Fruit fly (Drosophila melanogaster): Measurements from ENCODE around the gene cmb.

The cmb gene

dm6 chr3L:13486860-13487404 is 44.5 kb downstream of the cmb start:
- no peak for TF ChIP-seq sv (GFP tag; optimal IDR thresholded peaks at IDR 0.05)
- no peak for TF ChIP-seq br (GFP tag; optimal IDR thresholded peaks at IDR 0.05)
- no peak for TF ChIP-seq Dif (GFP tag; optimal IDR thresholded peaks at IDR 0.05; ENCODE audit: partially characterized antibody)
- TF ChIP-seq Vsx2 (GFP tag; optimal IDR thresholded peaks at IDR 0.05; ENCODE audit: partially characterized antibody) = no peak

- TF ChIP-seq sv (GFP tag; optimal IDR thresholded peaks at IDR 0.05) = no peak
- TF ChIP-seq br (GFP tag; optimal IDR thresholded peaks at IDR 0.05) = peak; percentile 48
- TF ChIP-seq psq (GFP tag; optimal IDR thresholded peaks at IDR 0.05) = peak; percentile 3
- no peak for TF ChIP-seq h (GFP tag; optimal IDR thresholded peaks at IDR 0.05)
- TF ChIP-seq brk (GFP tag; optimal IDR thresholded peaks at IDR 0.05) = no peak
- TF ChIP-seq pan (optimal IDR thresholded peaks at IDR 0.05) = no peak
- peak; percentile 10 for TF ChIP-seq Mio (GFP tag; optimal IDR thresholded peaks at IDR 0.05)
- no peak for TF ChIP-seq CG32264 (GFP tag; optimal IDR thresholded peaks at IDR 0.05)
- peak; percentile 71 for TF ChIP-seq woc (GFP tag; optimal IDR thresholded peaks at IDR 0.05)
- no peak for TF ChIP-seq Vsx2 (GFP tag; optimal IDR thresholded peaks at IDR 0.05; ENCODE audit: partially characterized antibody)
- TF ChIP-seq Abd-B (GFP tag; optimal IDR thresholded peaks at IDR 0.05) = no peak
- peak; percentile 35 for TF ChIP-seq fru (GFP tag; optimal IDR thresholded peaks at IDR 0.05)
- no peak for TF ChIP-seq Rel (GFP tag; optimal IDR thresholded peaks at IDR 0.05)
- peak; percentile 37 for TF ChIP-seq Rel (tag; optimal IDR thresholded peaks at IDR 0.05)
- TF ChIP-seq usp (GFP tag; optimal IDR thresholded peaks at IDR 0.05) = no peak
- TF ChIP-seq Dif (GFP tag; optimal IDR thresholded peaks at IDR 0.05; ENCODE audit: partially characterized antibody) = peak; percentile 8
- TF ChIP-seq OdsH (GFP tag; optimal IDR thresholded peaks at IDR 0.05) = peak; percentile 30
- peak; percentile 38 for TF ChIP-seq dmrt93B (GFP tag; optimal IDR thresholded peaks at IDR 0.05)
- TF ChIP-seq GATAd (GFP tag; optimal IDR thresholded peaks at IDR 0.05) = no peak
- peak; percentile 34 for TF ChIP-seq Jra (GFP tag; optimal IDR thresholded peaks at IDR 0.05)
- TF ChIP-seq Sp1 (GFP tag; optimal IDR thresholded peaks at IDR 0.05) = peak; percentile 33
- peak; percentile 9 for TF ChIP-seq HLH106 (tag; optimal IDR thresholded peaks at IDR 0.05)
- peak; percentile 38 for TF ChIP-seq rgr (GFP tag; optimal IDR thresholded peaks at IDR 0.05)
- TF ChIP-seq dsf (GFP tag; optimal IDR thresholded peaks at IDR 0.05; ENCODE audit: borderline replicate concordance) = no peak
- peak in 1 of 2 experiments; percentile 52 for TF ChIP-seq foxo (GFP tag; optimal IDR thresholded peaks at IDR 0.05)
- no peak for TF ChIP-seq CrebA (GFP tag; optimal IDR thresholded peaks at IDR 0.05; ENCODE audit: borderline replicate concordance)
- TF ChIP-seq Hr83 (GFP tag; optimal IDR thresholded peaks at IDR 0.05; ENCODE audit: poor library complexity, severe bottlenecking) = no peak
- TF ChIP-seq ey (GFP tag; optimal IDR thresholded peaks at IDR 0.05) = peak; percentile 39
Observed at dm6 chr3L:13488129-13488876, 45.9 kb downstream of the cmb start.

- TF ChIP-seq jim (GFP tag; optimal IDR thresholded peaks at IDR 0.05) (no peak), Hr83 (GFP tag; optimal IDR thresholded peaks at IDR 0.05; ENCODE audit: poor library complexity, severe bottlenecking) (no peak), foxo (GFP tag; optimal IDR thresholded peaks at IDR 0.05) (no peak), CrebA (GFP tag; optimal IDR thresholded peaks at IDR 0.05; ENCODE audit: borderline replicate concordance) (no peak), woc (GFP tag; optimal IDR thresholded peaks at IDR 0.05) (no peak), Hnf4 (GFP tag; optimal IDR thresholded peaks at IDR 0.05) (no peak), Dfd (GFP tag; optimal IDR thresholded peaks at IDR 0.05) (no peak), CG32264 (GFP tag; optimal IDR thresholded peaks at IDR 0.05) (no peak), Myc (optimal IDR thresholded peaks at IDR 0.05) (no peak), Vsx2 (GFP tag; optimal IDR thresholded peaks at IDR 0.05; ENCODE audit: partially characterized antibody) (no peak), Sp1 (GFP tag; optimal IDR thresholded peaks at IDR 0.05) (no peak), psq (GFP tag; optimal IDR thresholded peaks at IDR 0.05) (no peak), h (GFP tag; optimal IDR thresholded peaks at IDR 0.05) (no peak), tai (GFP tag; optimal IDR thresholded peaks at IDR 0.05) (no peak), lola (GFP tag; optimal IDR thresholded peaks at IDR 0.05) (no peak), dl (GFP tag; optimal IDR thresholded peaks at IDR 0.05; ENCODE audit: insufficient read depth in 1 of 2, partially characterized antibody in 2 of 2) (no peak)
Observed at dm6 chr3L:13489193-13489752, 46.9 kb downstream of the cmb start.

Measured in whole organism, wandering third instar larva.